Worm (Caenorhabditis elegans) whole organism, L4 larva: Measurements from ENCODE around the gene vha-13.

ENCODE experiments used
- D1046.2 ChIP-seq: fragments of 200-800 bp; sonication (Bioruptor generic); IDR thresholded peaks from 2 replicates; pipeline ENCODE4 v1.3.6; 2022; ENCODE audit warnings: missing genetic modification characterization, missing compliant biosample characterization
- F37D6.2 ChIP-seq: sonication (generic microtip); optimal IDR thresholded peaks from 2 replicates; lab custom pipeline; 2016; ENCODE audit warnings: mild to moderate bottlenecking, missing genetic modification characterization, missing compliant biosample characterization
- F49E8.2 ChIP-seq: sonication (generic microtip); optimal IDR thresholded peaks from 2 replicates; lab custom pipeline; 2016; ENCODE audit warnings: missing compliant biosample characterization, mild to moderate bottlenecking, missing genetic modification characterization, borderline replicate concordance
- R02D3.7 ChIP-seq: fragments of 150-350 bp; sonication (generic microtip); optimal IDR thresholded peaks from 3 replicates; lab custom pipeline; 2014; ENCODE audit warnings: missing biosample characterization, missing genetic modification characterization
- T20F7.1 ChIP-seq: fragments of 200-800 bp; sonication (Bioruptor generic); optimal IDR thresholded peaks from 2 replicates; lab custom pipeline; 2018; ENCODE audit warnings: mild to moderate bottlenecking, missing genetic modification characterization, missing compliant biosample characterization
- ZK337.2 ChIP-seq: fragments of 200-800 bp; sonication (Bioruptor generic); IDR thresholded peaks from 2 replicates; pipeline ENCODE4 v1.3.6; 2022; ENCODE audit warnings: missing genetic modification reagents, missing genetic modification characterization, missing compliant biosample characterization
- ZK546.5 ChIP-seq, 2 experiments: sonication (generic microtip); optimal IDR thresholded peaks; 2 replicates each; lab custom pipeline; 2017; ENCODE audit warnings: missing biosample characterization in 2 of 2, missing genetic modification characterization in 2 of 2
- aha-1 ChIP-seq: fragments of 150-350 bp; peaks from one replicate; lab custom pipeline; 2014; ENCODE audit warnings: missing biosample characterization, missing genetic modification characterization
- aly-2 ChIP-seq: sonication (generic microtip); optimal IDR thresholded peaks from 2 replicates; lab custom pipeline; 2018; ENCODE audit warnings: missing biosample characterization, missing genetic modification characterization
- ceh-20 ChIP-seq: fragments of 200-800 bp; sonication (Bioruptor generic); IDR thresholded peaks from 2 replicates; pipeline ENCODE4 v1.3.6; 2022; ENCODE audit warnings: missing genetic modification reagents, missing genetic modification characterization, missing compliant biosample characterization
- ceh-82 ChIP-seq: sonication (generic microtip); optimal IDR thresholded peaks from 2 replicates; lab custom pipeline; 2017; ENCODE audit warnings: missing biosample characterization, missing genetic modification characterization
- dpl-1 ChIP-seq: fragments of 150-350 bp; optimal IDR thresholded peaks from 2 replicates; lab custom pipeline; 2014; ENCODE audit warnings: missing biosample characterization, missing genetic modification reagents, missing genetic modification characterization
- duxl-1 ChIP-seq: sonication (generic microtip); optimal IDR thresholded peaks from 2 replicates; lab custom pipeline; 2016; ENCODE audit warnings: mild to moderate bottlenecking, missing genetic modification characterization, moderate library complexity, missing compliant biosample characterization; ENCODE audit not compliant: poor library complexity
- egl-27 ChIP-seq: sonication (generic microtip); optimal IDR thresholded peaks from 3 replicates; lab custom pipeline; 2017; ENCODE audit warnings: missing biosample characterization, missing genetic modification reagents, missing genetic modification characterization
- egl-43 ChIP-seq: fragments of 200-800 bp; sonication (Bioruptor generic); IDR thresholded peaks from 2 replicates; pipeline ENCODE4 v1.3.6; 2022; ENCODE audit warnings: missing genetic modification reagents, missing genetic modification characterization, missing compliant biosample characterization
- fkh-10 ChIP-seq: fragments of 150-350 bp; optimal IDR thresholded peaks from 2 replicates; lab custom pipeline; 2014; ENCODE audit warnings: missing biosample characterization, missing genetic modification reagents, missing genetic modification characterization
- fos-1 ChIP-seq: fragments of 150-350 bp; optimal IDR thresholded peaks from 2 replicates; lab custom pipeline; 2014; ENCODE audit warnings: missing biosample characterization, missing genetic modification characterization
- hif-1 ChIP-seq, 2 experiments: sonication (generic microtip); optimal IDR thresholded peaks; 2 replicates each; lab custom pipeline; 2016 to 2017; ENCODE audit warnings: missing compliant biosample characterization in 2 of 2, missing genetic modification characterization in 2 of 2, missing genetic modification reagents in 2 of 2, missing genotype in 2 of 2, mild to moderate bottlenecking in 1 of 2
- hlh-11 ChIP-seq: fragments of 200-800 bp; sonication (Bioruptor generic); optimal IDR thresholded peaks from 2 replicates; lab custom pipeline; 2018; ENCODE audit warnings: mild to moderate bottlenecking, missing genetic modification characterization, missing compliant biosample characterization
- jun-1 ChIP-seq: fragments of 150-350 bp; optimal IDR thresholded peaks from 2 replicates; lab custom pipeline; 2014; ENCODE audit warnings: missing biosample characterization, missing genetic modification reagents, missing genetic modification characterization
- lim-7 ChIP-seq: fragments of 200-800 bp; sonication (Bioruptor generic); IDR thresholded peaks from 2 replicates; pipeline ENCODE4 v1.3.6; 2022; ENCODE audit warnings: missing genetic modification characterization, missing compliant biosample characterization
- lin-15B ChIP-seq: fragments of 150-350 bp; sonication (generic microtip); optimal IDR thresholded peaks from 3 replicates; lab custom pipeline; 2014; ENCODE audit warnings: missing biosample characterization, missing genetic modification characterization
- lin-29 ChIP-seq: fragments of 200-800 bp; sonication (Bioruptor generic); IDR thresholded peaks from 2 replicates; pipeline ENCODE4 v1.3.6; 2022; ENCODE audit warnings: missing genetic modification reagents, missing genetic modification characterization, missing compliant biosample characterization
- lin-38 ChIP-seq: fragments of 200-800 bp; sonication (Bioruptor generic); IDR thresholded peaks from 2 replicates; pipeline ENCODE4 v1.3.6; 2022; ENCODE audit warnings: missing genetic modification reagents, missing genetic modification characterization, missing compliant biosample characterization
- lsy-2 ChIP-seq, 2 experiments: fragments of 150-350 bp in 1 of 2; sonication (generic microtip) in 1 of 2; optimal IDR thresholded peaks; 2 replicates each; lab custom pipeline; 2014 to 2017; ENCODE audit warnings: missing biosample characterization in 2 of 2, missing genetic modification characterization in 2 of 2
- madf-5 ChIP-seq, 2 experiments: fragments of 200-800 bp; sonication (Bioruptor generic); IDR thresholded peaks; 2 replicates each; pipeline ENCODE4 v1.3.6; 2022; ENCODE audit warnings: missing compliant biosample characterization in 2 of 2, missing genetic modification characterization in 2 of 2
- mdl-1 ChIP-seq, 2 experiments: fragments of 150-350 bp in 1 of 2; sonication (generic microtip) in 1 of 2; optimal IDR thresholded peaks; 2 replicates each; lab custom pipeline; 2014 to 2017; ENCODE audit warnings: missing biosample characterization in 2 of 2, missing genetic modification characterization in 2 of 2
- mxl-2 ChIP-seq: fragments of 200-800 bp; sonication (Bioruptor generic); conservative IDR thresholded peaks from 2 replicates; pipeline ENCODE4 v1.3.6; 2022; ENCODE audit warnings: missing genetic modification reagents, missing genetic modification characterization, missing compliant biosample characterization
- mxl-3 ChIP-seq: fragments of 200-800 bp; sonication (Bioruptor generic); optimal IDR thresholded peaks from 2 replicates; lab custom pipeline; 2018; ENCODE audit warnings: mild to moderate bottlenecking, missing genetic modification characterization, missing compliant biosample characterization
- nhr-111 ChIP-seq: fragments of 200-800 bp; sonication (Bioruptor generic); optimal IDR thresholded peaks from 2 replicates; lab custom pipeline; 2018; ENCODE audit warnings: mild to moderate bottlenecking, missing genetic modification characterization, missing compliant biosample characterization
- nhr-237 ChIP-seq: sonication (generic microtip); optimal IDR thresholded peaks from 2 replicates; lab custom pipeline; 2017; ENCODE audit warnings: missing biosample characterization, missing genetic modification characterization
- nhr-25 ChIP-seq: sonication (generic microtip); optimal IDR thresholded peaks from 2 replicates; lab custom pipeline; 2017; ENCODE audit warnings: missing genetic modification characterization, mild to moderate bottlenecking, missing compliant biosample characterization, antibody characterized with exemption, moderate library complexity, borderline replicate concordance; ENCODE audit not compliant: insufficient read depth
- nhr-48 ChIP-seq: sonication (generic microtip); optimal IDR thresholded peaks from 2 replicates; lab custom pipeline; 2016; ENCODE audit warnings: mild to moderate bottlenecking, missing genetic modification characterization, missing compliant biosample characterization
- saeg-2 ChIP-seq: fragments of 200-800 bp; sonication (Bioruptor generic); IDR thresholded peaks from 2 replicates; pipeline ENCODE4 v1.3.6; 2022; ENCODE audit warnings: missing genetic modification reagents, missing genetic modification characterization, missing compliant biosample characterization
- skn-1 ChIP-seq: fragments of 150-350 bp; optimal IDR thresholded peaks from 2 replicates; lab custom pipeline; 2014; ENCODE audit warnings: missing biosample characterization, missing genetic modification characterization
- spr-1 ChIP-seq: sonication (generic microtip); optimal IDR thresholded peaks from 2 replicates; lab custom pipeline; 2016; ENCODE audit warnings: mild to moderate bottlenecking, missing genetic modification characterization, missing compliant biosample characterization
- spr-3 ChIP-seq: fragments of 200-800 bp; sonication (Bioruptor generic); optimal IDR thresholded peaks from 2 replicates; lab custom pipeline; 2018; ENCODE audit warnings: mild to moderate bottlenecking, missing genetic modification characterization, missing compliant biosample characterization
- unc-62 ChIP-seq, 3 experiments: fragments of 150-350 bp in 1 of 3; sonication (generic microtip); optimal IDR thresholded peaks in 2 of 3; peaks in 1 of 3; 1 replicate in 1 of 3; 2 replicates in 2 of 3; lab custom pipeline; 2014 to 2017; ENCODE audit warnings: missing biosample characterization in 3 of 3, missing genetic modification characterization in 3 of 3, missing genetic modification reagents in 3 of 3, missing genotype in 1 of 3
- zag-1 ChIP-seq: fragments of 150-350 bp; optimal IDR thresholded peaks from 2 replicates; lab custom pipeline; 2014; ENCODE audit warnings: missing biosample characterization, missing genetic modification characterization
- zfp-3 ChIP-seq: fragments of 200-800 bp; sonication (Bioruptor generic); conservative IDR thresholded peaks from 2 replicates; pipeline ENCODE4 v1.3.6; 2022; ENCODE audit warnings: missing genetic modification reagents, missing genetic modification characterization, missing compliant biosample characterization
- zip-2 ChIP-seq: fragments of 150-350 bp; optimal IDR thresholded peaks from 2 replicates; lab custom pipeline; 2014; ENCODE audit warnings: missing biosample characterization, missing genetic modification characterization

The vha-13 gene

ce11 chrV:14327776-14328175 lies 23.7 kb upstream of the vha-13 start, which contains the start of gene F47B8.5:
Gene F47B8.5, minus strand, starts transcription at chrV:14327876.
- TF ChIP-seq egl-27 (tag; lab: Kevin White, UChicago) (no peak), madf-5 (GFP tag; IDR thresholded peaks at IDR 0.05; lab: Robert Waterston, UW) (no peak), zip-2 (tag; lab: Kevin White, UChicago) (no peak), zag-1 (tag; lab: Kevin White, UChicago) (no peak), ZK546.5 (tag; optimal IDR thresholded peaks at IDR 0.05; lab: Kevin White, UChicago) (no peak), mxl-3 (GFP tag; lab: Kevin White, UChicago) (no peak)

- TF ChIP-seq egl-27 (tag; lab: Kevin White, UChicago) (no peak), D1046.2 (no peak), ceh-20 (no peak), aha-1 (tag; lab: Kevin White, UChicago) (no peak), F37D6.2 (tag; lab: Kevin White, UChicago) (no peak), fos-1 (tag; lab: Kevin White, UChicago) (no peak), saeg-2 (no peak), lin-29 (GFP tag; lab: Robert Waterston, UW) (no peak), ceh-82 (tag; lab: Kevin White, UChicago) (no peak), dpl-1 (no peak), spr-1 (tag; lab: Kevin White, UChicago) (no peak), F49E8.2 (tag; lab: Kevin White, UChicago) (no peak), hif-1 (tag; optimal IDR thresholded peaks at IDR 0.05; lab: Kevin White, UChicago) (no peak), T20F7.1 (no peak), ZK337.2 (GFP tag; lab: Robert Waterston, UW) (no peak), lin-38 (GFP tag; lab: Robert Waterston, UW) (no peak), fkh-10 (GFP tag; lab: Kevin White, UChicago) (no peak), zfp-3 (GFP tag; lab: Robert Waterston, UW) (no peak), aly-2 (tag; lab: Kevin White, UChicago) (no peak), nhr-111 (GFP tag; lab: Kevin White, UChicago) (no peak)
These were observed 22.7 kb upstream of the vha-13 start, which contains the start of gene pepm-1 for ce11 chrV:14328806-14329205. Gene pepm-1, plus strand, starts transcription at chrV:14329106.

ce11 chrV:14331477-14331876 lies 20.0 kb upstream of the vha-13 start, which contains the start of gene F47B8.8:
Gene F47B8.8, plus strand, starts transcription at chrV:14331733.
- TF ChIP-seq mdl-1 (tag; optimal IDR thresholded peaks at IDR 0.05; lab: Kevin White, UChicago) (peak in 1 of 2 experiments; percentile 13), ceh-20 (no peak)

- TF ChIP-seq R02D3.7 (tag; lab: Kevin White, UChicago) (no peak), zip-2 (tag; lab: Kevin White, UChicago) (no peak), nhr-237 (tag; lab: Kevin White, UChicago) (no peak), unc-62 (GFP tag; optimal IDR thresholded peaks at IDR 0.05 in 1 of 2; lab: Kevin White, UChicago) (no peak), unc-62 (tag; optimal IDR thresholded peaks at IDR 0.05; lab: Kevin White, UChicago) (no peak), duxl-1 (tag; lab: Kevin White, UChicago) (no peak), skn-1 (tag; lab: Kevin White, UChicago) (no peak)
These were observed 18.4 kb upstream of the vha-13 start, which contains the start of gene srm-4 for ce11 chrV:14333116-14333515. Gene srm-4, plus strand, starts transcription at chrV:14333416.

- TF ChIP-seq nhr-237 (tag; lab: Kevin White, UChicago): no peak
- TF ChIP-seq lsy-2 (tag; optimal IDR thresholded peaks at IDR 0.05; lab: Kevin White, UChicago): no peak
- no peak for TF ChIP-seq mdl-1 (tag; optimal IDR thresholded peaks at IDR 0.05; lab: Kevin White, UChicago)
- TF ChIP-seq spr-1 (tag; lab: Kevin White, UChicago): no peak
- no peak for TF ChIP-seq egl-43 (GFP tag; lab: Robert Waterston, UW)
- no peak for TF ChIP-seq lin-15B (tag; lab: Kevin White, UChicago)
- no peak for TF ChIP-seq spr-3
- no peak for TF ChIP-seq F37D6.2 (tag; lab: Kevin White, UChicago)
- TF ChIP-seq jun-1 (tag; lab: Kevin White, UChicago): no peak
- no peak for TF ChIP-seq lim-7 (GFP tag; lab: Robert Waterston, UW)
- TF ChIP-seq hlh-11 (tag; lab: Kevin White, UChicago): no peak
- TF ChIP-seq nhr-48 (tag; lab: Kevin White, UChicago): no peak
- no peak for TF ChIP-seq mxl-2 (GFP tag; lab: Robert Waterston, UW)
- no peak for TF ChIP-seq ceh-20
- TF ChIP-seq nhr-25 (tag; lab: Kevin White, UChicago): no peak
- no peak for TF ChIP-seq egl-27 (tag; lab: Kevin White, UChicago)
These were observed 16.6 kb upstream of the vha-13 start, which contains the start of gene srm-5 for ce11 chrV:14334901-14335300. Gene srm-5, plus strand, starts transcription at chrV:14335201.
